Fruit fly (Drosophila melanogaster) whole organism, embryonic: ENCODE results near the gene Cdc23.
A peak's percentile ranks its signal among the peaks of the same experiment; 100 is the strongest.

Experiments used
- ATbp ChIP-seq: fragments of 200-800 bp; sonication (Bioruptor generic); optimal IDR thresholded peaks from 2 replicates; lab custom pipeline; 2017; ENCODE audit warnings: missing biosample characterization, mild to moderate bottlenecking, missing genetic modification characterization, missing genetic modification reagents
- CG10321 ChIP-seq: fragments of 200-800 bp; sonication (Bioruptor generic); IDR thresholded peaks from 2 replicates; pipeline ENCODE4 v1.3.6; 2022; ENCODE audit warnings: missing biosample characterization, missing genetic modification characterization
- CG11247 ChIP-seq: fragments of 200-800 bp; sonication (Bioruptor generic); IDR thresholded peaks from 2 replicates; pipeline ENCODE4 v1.3.6; 2022; ENCODE audit warnings: missing biosample characterization, missing genetic modification characterization
- CG12104 ChIP-seq: fragments of 200-800 bp; sonication (Bioruptor generic); optimal IDR thresholded peaks from 3 replicates; lab custom pipeline; 2016; ENCODE audit warnings: missing biosample characterization, missing genetic modification characterization
- CG13287 ChIP-seq: fragments of 200-800 bp; sonication (Bioruptor generic); IDR thresholded peaks from 2 replicates; pipeline ENCODE4 v1.3.6; 2022; ENCODE audit warnings: missing biosample characterization, missing genetic modification characterization; ENCODE audit not compliant: partially characterized antibody
- CG14050 ChIP-seq: fragments of 200-800 bp; sonication (Bioruptor generic); IDR thresholded peaks from 3 replicates; pipeline ENCODE4 v1.3.6; 2022; ENCODE audit warnings: missing biosample characterization, missing genetic modification characterization
- CG15696 ChIP-seq: fragments of 200-800 bp; sonication (Bioruptor generic); optimal IDR thresholded peaks from 2 replicates; lab custom pipeline; 2019; ENCODE audit warnings: missing biosample characterization, mild to moderate bottlenecking, missing genetic modification characterization, moderate library complexity
- CG1603 ChIP-seq: fragments of 200-800 bp; sonication (Bioruptor generic); optimal IDR thresholded peaks from 2 replicates; lab custom pipeline; 2019; ENCODE audit warnings: missing biosample characterization, mild to moderate bottlenecking, missing genetic modification characterization, moderate library complexity
- CG17612 ChIP-seq: fragments of 200-800 bp; sonication (Bioruptor generic); IDR thresholded peaks from 2 replicates; pipeline ENCODE4 v1.3.6; 2022; ENCODE audit warnings: missing biosample characterization, missing genetic modification characterization
- CG17912 ChIP-seq: fragments of 200-800 bp; sonication (Bioruptor generic); optimal IDR thresholded peaks from 2 replicates; lab custom pipeline; 2018; ENCODE audit warnings: missing biosample characterization, mild to moderate bottlenecking, missing genetic modification characterization
- CG30020 ChIP-seq: fragments of 200-800 bp; optimal IDR thresholded peaks from 2 replicates; lab custom pipeline; 2019; ENCODE audit warnings: missing biosample characterization, mild to moderate bottlenecking, missing genetic modification characterization, moderate library complexity
- CG3838 ChIP-seq: fragments of 200-800 bp; sonication (Bioruptor generic); optimal IDR thresholded peaks from 3 replicates; lab custom pipeline; 2016; ENCODE audit warnings: missing biosample characterization, missing genetic modification characterization
- CG4730 ChIP-seq: fragments of 200-800 bp; sonication (Bioruptor generic); IDR thresholded peaks from 2 replicates; pipeline ENCODE4 v1.3.6; 2022; ENCODE audit warnings: missing biosample characterization, missing genetic modification characterization
- CG4854 ChIP-seq: fragments of 200-800 bp; sonication (Bioruptor generic); optimal IDR thresholded peaks from 2 replicates; lab custom pipeline; 2016; ENCODE audit warnings: missing biosample characterization, missing genetic modification characterization, inconsistent platforms
- CG8359 ChIP-seq: fragments of 200-800 bp; sonication (Bioruptor generic); optimal IDR thresholded peaks from 2 replicates; lab custom pipeline; 2017; ENCODE audit warnings: missing biosample characterization, mild to moderate bottlenecking, missing genetic modification characterization, borderline replicate concordance
- CG8944 ChIP-seq: fragments of 200-800 bp; sonication (Bioruptor generic); optimal IDR thresholded peaks from 3 replicates; lab custom pipeline; 2016; ENCODE audit warnings: missing biosample characterization, missing genetic modification characterization
- Dp ChIP-seq: fragments of 200-800 bp; sonication (Bioruptor generic); optimal IDR thresholded peaks from 2 replicates; lab custom pipeline; 2018; ENCODE audit warnings: missing biosample characterization, mild to moderate bottlenecking, missing genetic modification characterization, moderate library complexity
- Drgx ChIP-seq: fragments of 200-800 bp; sonication (Bioruptor generic); IDR thresholded peaks from 2 replicates; pipeline ENCODE4 v1.3.6; 2022; ENCODE audit warnings: missing biosample characterization, missing genetic modification characterization
- ERR ChIP-seq: fragments of 200-800 bp; sonication (Bioruptor generic); optimal IDR thresholded peaks from 2 replicates; lab custom pipeline; 2016; ENCODE audit warnings: missing biosample characterization, missing genetic modification characterization
- Ets65A ChIP-seq: fragments of 200-800 bp; sonication (Bioruptor generic); peaks from one replicate; lab custom pipeline; 2016; ENCODE audit warnings: missing biosample characterization, missing genetic modification characterization
- Ets97D ChIP-seq: fragments of 200-800 bp; sonication (Bioruptor generic); optimal IDR thresholded peaks from 3 replicates; lab custom pipeline; 2016; ENCODE audit warnings: missing biosample characterization, missing genetic modification characterization
- H15 ChIP-seq: fragments of 200-800 bp; sonication (Bioruptor generic); IDR thresholded peaks from 3 replicates; pipeline ENCODE4 v1.3.6; 2022; ENCODE audit warnings: missing biosample characterization, missing genetic modification characterization
- HLH3B ChIP-seq: fragments of 200-800 bp; sonication (Bioruptor generic); IDR thresholded peaks from 2 replicates; pipeline ENCODE4 v1.3.6; 2022; ENCODE audit warnings: missing biosample characterization, missing genetic modification characterization
- Mad ChIP-seq: fragments of 200-800 bp; sonication (Bioruptor generic); optimal IDR thresholded peaks from 2 replicates; lab custom pipeline; 2016; ENCODE audit warnings: missing biosample characterization, missing genetic modification characterization
- Mrtf ChIP-seq: fragments of 200-800 bp; sonication (Bioruptor generic); IDR thresholded peaks from 3 replicates; pipeline ENCODE4 v1.3.6; 2022; ENCODE audit warnings: missing biosample characterization, missing genetic modification characterization
- NC2β ChIP-seq: fragments of 200-800 bp; sonication (Bioruptor generic); optimal IDR thresholded peaks from 2 replicates; lab custom pipeline; 2016; ENCODE audit warnings: missing biosample characterization, missing genetic modification characterization
- Oaz ChIP-seq: fragments of 200-800 bp; sonication (Bioruptor generic); IDR thresholded peaks from 2 replicates; pipeline ENCODE4 v1.3.6; 2022; ENCODE audit warnings: missing biosample characterization, missing genetic modification characterization
- Trl ChIP-seq, 3 experiments: fragments of >200 bp in 2 of 3; fragments of 200-800 bp in 1 of 3; sonication (Bioruptor generic) in 1 of 3; optimal IDR thresholded peaks; 2 replicates in 1 of 3; 3 replicates in 2 of 3; lab custom pipeline; 2016 to 2017; ENCODE audit warnings: missing biosample characterization in 1 of 3, missing genetic modification characterization in 1 of 3
- ab ChIP-seq: fragments of 200-800 bp; sonication (Bioruptor generic); optimal IDR thresholded peaks from 2 replicates; lab custom pipeline; 2016; ENCODE audit warnings: missing biosample characterization, missing genetic modification characterization
- bowl ChIP-seq: fragments of 200-800 bp; sonication (Bioruptor generic); IDR thresholded peaks from 2 replicates; pipeline ENCODE4 v1.3.6; 2022; ENCODE audit warnings: missing biosample characterization, missing genetic modification characterization
- caup ChIP-seq: fragments of 200-800 bp; sonication (Bioruptor generic); optimal IDR thresholded peaks from 3 replicates; lab custom pipeline; 2017; ENCODE audit warnings: missing biosample characterization, mild to moderate bottlenecking, missing genetic modification characterization, moderate library complexity; ENCODE audit not compliant: severe bottlenecking
- ems ChIP-seq: fragments of 200-800 bp; sonication (Bioruptor generic); optimal IDR thresholded peaks from 3 replicates; lab custom pipeline; 2016; ENCODE audit warnings: missing biosample characterization, missing genetic modification characterization
- hb ChIP-seq: fragments of 200-800 bp; sonication (Bioruptor generic); IDR thresholded peaks from 3 replicates; pipeline ENCODE4 v1.3.6; 2022; ENCODE audit warnings: missing biosample characterization, missing genetic modification characterization; ENCODE audit not compliant: partially characterized antibody
- insv ChIP-seq, 2 experiments: fragments of 200-800 bp; sonication (Bioruptor generic); optimal IDR thresholded peaks; 3 replicates each; lab custom pipeline; 2016 to 2018; ENCODE audit warnings: missing biosample characterization in 2 of 2, missing genetic modification characterization in 2 of 2
- inv ChIP-seq: fragments of 200-800 bp; sonication (Bioruptor generic); IDR thresholded peaks from 2 replicates; pipeline ENCODE4 v1.3.6; 2022; ENCODE audit warnings: missing biosample characterization, missing genetic modification characterization; ENCODE audit not compliant: partially characterized antibody
- lola ChIP-seq, 3 experiments: fragments of >200 bp in 2 of 3; fragments of 200-800 bp in 1 of 3; sonication (Bioruptor generic) in 1 of 3; optimal IDR thresholded peaks; 2 replicates each; lab custom pipeline; 2017 to 2019; ENCODE audit warnings: missing biosample characterization in 3 of 3, missing genetic modification characterization in 3 of 3, mild to moderate bottlenecking in 1 of 3, moderate library complexity in 1 of 3
- lov ChIP-seq, 2 experiments: fragments of 200-800 bp in 1 of 2; fragments of >200 bp in 1 of 2; sonication (Bioruptor generic) in 1 of 2; IDR thresholded peaks in 1 of 2; optimal IDR thresholded peaks in 1 of 2; 2 replicates in 1 of 2; 3 replicates in 1 of 2; pipeline versions ENCODE4 v1.3.6 to Lab custom; 2017 to 2022; ENCODE audit warnings: missing biosample characterization in 1 of 2, missing genetic modification characterization in 1 of 2
- maf-S ChIP-seq: fragments of 200-800 bp; sonication (Bioruptor generic); optimal IDR thresholded peaks from 2 replicates; lab custom pipeline; 2016; ENCODE audit warnings: missing biosample characterization, missing genetic modification characterization
- mirr ChIP-seq: fragments of 200-800 bp; sonication (Bioruptor generic); optimal IDR thresholded peaks from 3 replicates; lab custom pipeline; 2018; ENCODE audit warnings: missing biosample characterization, mild to moderate bottlenecking, missing genetic modification characterization
- nerfin-1 ChIP-seq: fragments of 200-800 bp; sonication (Bioruptor generic); optimal IDR thresholded peaks from 3 replicates; lab custom pipeline; 2019; ENCODE audit warnings: missing biosample characterization, mild to moderate bottlenecking, missing genetic modification characterization, moderate library complexity
- onecut ChIP-seq: fragments of 200-800 bp; sonication (Bioruptor generic); IDR thresholded peaks from 2 replicates; pipeline ENCODE4 v1.3.6; 2022; ENCODE audit warnings: missing biosample characterization, missing genetic modification characterization
- p53 ChIP-seq: fragments of 200-800 bp; sonication (Bioruptor generic); optimal IDR thresholded peaks from 2 replicates; lab custom pipeline; 2016; ENCODE audit warnings: missing biosample characterization, missing genetic modification characterization
- salm ChIP-seq: fragments of 200-800 bp; sonication (Bioruptor generic); optimal IDR thresholded peaks from 2 replicates; lab custom pipeline; 2018; ENCODE audit warnings: missing biosample characterization, mild to moderate bottlenecking, missing genetic modification characterization
- slbo ChIP-seq: fragments of 200-800 bp; sonication (Bioruptor generic); IDR thresholded peaks from 2 replicates; pipeline ENCODE4 v1.3.6; 2022; ENCODE audit warnings: missing biosample characterization, missing genetic modification characterization
- so ChIP-seq: fragments of 200-800 bp; sonication (Bioruptor generic); IDR thresholded peaks from 3 replicates; pipeline ENCODE4 v1.3.6; 2022; ENCODE audit warnings: missing biosample characterization, missing genetic modification characterization
- toy ChIP-seq: fragments of 200-800 bp; sonication (Bioruptor generic); IDR thresholded peaks from 2 replicates; pipeline ENCODE4 v1.3.6; 2022; ENCODE audit warnings: missing biosample characterization, missing genetic modification characterization
- twi ChIP-seq: fragments of 200-800 bp; optimal IDR thresholded peaks from 2 replicates; lab custom pipeline; 2019; ENCODE audit warnings: missing biosample characterization, mild to moderate bottlenecking, missing genetic modification characterization, moderate library complexity

Cdc23 gene

DNA sequence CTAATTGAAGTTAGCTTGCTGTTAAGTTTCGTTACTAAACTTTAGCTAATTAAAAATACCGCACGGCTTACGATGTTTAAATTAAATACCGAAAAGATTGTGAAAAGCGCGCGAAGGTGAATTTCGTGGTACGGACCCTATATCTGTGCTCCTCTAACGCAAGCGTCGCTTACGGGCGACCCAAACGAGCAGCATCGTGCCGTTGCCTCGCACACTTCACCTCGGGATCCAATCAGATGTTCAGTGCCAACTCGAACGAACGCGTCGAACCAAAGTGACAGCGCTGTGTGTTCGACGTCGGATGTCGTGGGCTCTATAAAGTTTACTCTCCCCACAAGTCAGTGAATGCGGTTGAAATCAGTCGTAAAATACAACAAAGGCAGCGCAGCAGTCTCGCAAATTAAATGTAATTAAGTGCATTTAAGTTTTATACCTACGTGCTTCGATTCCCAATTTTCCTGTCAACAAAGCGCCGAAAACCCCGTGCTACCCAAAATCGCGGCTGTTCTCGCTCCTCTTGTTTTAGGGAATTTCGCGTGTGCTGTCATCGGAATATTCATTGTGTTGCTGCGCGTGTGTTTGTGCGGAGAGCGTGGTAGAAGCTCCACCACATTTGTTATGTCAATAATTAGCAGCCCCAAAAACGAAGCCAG lies 30.3 kb upstream of the Cdc23 start (continued):
- TF ChIP-seq bowl (GFP tag; lab: Robert Waterston, UW) = no peak
- TF ChIP-seq toy (GFP tag; lab: Robert Waterston, UW) = no peak
- TF ChIP-seq Mad = no peak
- TF ChIP-seq Mrtf = no peak
- TF ChIP-seq slbo (GFP tag; lab: Robert Waterston, UW) = no peak
- TF ChIP-seq CG10321 (GFP tag; lab: Robert Waterston, UW) = peak; percentile 97
- TF ChIP-seq lola (GFP tag; optimal IDR thresholded peaks at IDR 0.05; lab: Kevin White, UChicago) = no peak
- TF ChIP-seq Dp (GFP tag; lab: Kevin White, UChicago) = peak; percentile 80
- no peak for TF ChIP-seq CG8359 (GFP tag; lab: Kevin White, UChicago)
- no peak for TF ChIP-seq CG4854 (GFP tag; lab: Kevin White, UChicago)
- no peak for TF ChIP-seq CG14050 (GFP tag; lab: Robert Waterston, UW)
- TF ChIP-seq CG17612 = no peak

dm6 chr2L:20429458-20429857 lies 29.7 kb upstream of the Cdc23 start:
- TF ChIP-seq Ets65A (GFP tag; lab: Kevin White, UChicago) = peak; percentile 56
- peak; percentile 15 to 87 for TF ChIP-seq insv (GFP tag; optimal IDR thresholded peaks at IDR 0.05; lab: Kevin White, UChicago)
- TF ChIP-seq caup (GFP tag; lab: Kevin White, UChicago) = no peak
- TF ChIP-seq inv (GFP tag; lab: Robert Waterston, UW) = no peak
- 0 out of 2 replicates have a peak, but pooled peaks have one; percentile 10 for TF ChIP-seq onecut (GFP tag; lab: Robert Waterston, UW)
- TF ChIP-seq CG12104 (GFP tag; lab: Kevin White, UChicago) = no peak
- TF ChIP-seq ab (GFP tag; lab: Kevin White, UChicago) = no peak
- no peak for TF ChIP-seq Drgx

DNA sequence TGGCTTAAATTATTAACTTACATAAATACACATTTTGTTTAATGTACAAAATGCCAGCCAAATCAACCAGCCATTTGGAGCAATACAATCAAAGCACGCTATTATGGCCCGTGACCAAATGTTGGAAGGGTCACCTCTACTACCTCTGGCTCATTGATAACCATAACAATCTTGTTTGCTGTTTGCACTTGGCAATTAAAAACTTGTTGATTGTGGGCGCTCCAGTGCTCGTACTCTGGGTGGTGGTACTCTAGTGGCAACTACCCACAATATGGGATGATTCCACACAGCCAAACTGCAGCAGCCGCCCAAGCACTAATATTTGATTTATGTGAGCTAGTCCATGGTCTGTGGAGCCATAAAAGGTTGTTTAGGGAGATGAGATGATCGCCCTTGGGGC lies 27.9 kb upstream of the Cdc23 start:
- TF ChIP-seq maf-S (GFP tag; lab: Kevin White, UChicago) (no peak), Trl (optimal IDR thresholded peaks at IDR 0.05; lab: Kevin White, UChicago) (no peak), Trl (GFP tag; optimal IDR thresholded peaks at IDR 0.05; lab: Kevin White, UChicago) (no peak), CG15696 (no peak), twi (tag; lab: Kevin White, UChicago) (no peak), ERR (peak; percentile 46), HLH3B (GFP tag; lab: Robert Waterston, UW) (peak; percentile 25; the same call in 1 of the 2 replicates), salm (tag; lab: Kevin White, UChicago) (no peak), CG17912 (GFP tag; lab: Kevin White, UChicago) (no peak), H15 (GFP tag; lab: Robert Waterston, UW) (no peak), CG11247 (GFP tag; lab: Robert Waterston, UW) (no peak), hb (GFP tag; lab: Robert Waterston, UW) (no peak), nerfin-1 (no peak), Ets97D (GFP tag; lab: Kevin White, UChicago) (no peak), CG13287 (no peak), CG1603 (peak; percentile 25), Oaz (GFP tag; lab: Robert Waterston, UW) (0 out of 2 replicates have a peak, but pooled peaks have one; percentile 6), slbo (GFP tag; lab: Robert Waterston, UW) (no peak), CG8944 (GFP tag; lab: Kevin White, UChicago) (no peak), CG30020 (tag; lab: Kevin White, UChicago) (no peak), ATbp (GFP tag; lab: Kevin White, UChicago) (peak; percentile 32), CG3838 (GFP tag; lab: Kevin White, UChicago) (no peak), lov (optimal IDR thresholded peaks at IDR 0.05; lab: Kevin White, UChicago) (no peak), lov (GFP tag; IDR thresholded peaks at IDR 0.05; lab: Robert Waterston, UW) (0 out of 3 replicates have a peak, but pooled peaks have one; percentile 18), so (GFP tag; lab: Robert Waterston, UW) (no peak), ems (GFP tag; lab: Kevin White, UChicago) (no peak), NC2β (GFP tag; lab: Kevin White, UChicago) (no peak), p53 (GFP tag; lab: Kevin White, UChicago) (no peak), CG4730 (no peak), mirr (GFP tag; lab: Kevin White, UChicago) (no peak)
